Worm (Caenorhabditis elegans) whole organism, L4 larva: Measurements from ENCODE around the gene rbm-7.
A peak's percentile ranks its signal among the peaks of the same experiment; 100 is the strongest.

Source experiments
- F10B5.3 ChIP-seq: sonication (generic microtip); optimal IDR thresholded peaks from 2 replicates; lab custom pipeline; 2016; ENCODE audit warnings: mild to moderate bottlenecking, missing genetic modification characterization, missing compliant biosample characterization
- F37D6.2 ChIP-seq: sonication (generic microtip); optimal IDR thresholded peaks from 2 replicates; lab custom pipeline; 2016; ENCODE audit warnings: mild to moderate bottlenecking, missing genetic modification characterization, missing compliant biosample characterization
- F44E2.7 ChIP-seq: fragments of 200-800 bp; sonication (Bioruptor generic); IDR thresholded peaks from 2 replicates; pipeline ENCODE4 v2.1.2; 2022; ENCODE audit warnings: missing genetic modification characterization, missing compliant biosample characterization
- F49E8.2 ChIP-seq: sonication (generic microtip); optimal IDR thresholded peaks from 2 replicates; lab custom pipeline; 2016; ENCODE audit warnings: missing compliant biosample characterization, mild to moderate bottlenecking, missing genetic modification characterization, borderline replicate concordance
- T20F7.1 ChIP-seq: fragments of 200-800 bp; sonication (Bioruptor generic); optimal IDR thresholded peaks from 2 replicates; lab custom pipeline; 2018; ENCODE audit warnings: mild to moderate bottlenecking, missing genetic modification characterization, missing compliant biosample characterization
- T26A8.4 ChIP-seq: fragments of 200-800 bp; sonication (Bioruptor generic); IDR thresholded peaks from 2 replicates; pipeline ENCODE4 v1.3.6; 2022; ENCODE audit warnings: missing genetic modification characterization, missing compliant biosample characterization
- Y105C5A.15 ChIP-seq: fragments of 200-800 bp; sonication (Bioruptor generic); IDR thresholded peaks from 2 replicates; pipeline ENCODE4 v1.3.6; 2022; ENCODE audit warnings: missing genetic modification characterization, missing compliant biosample characterization
- Y5F2A.4 ChIP-seq: fragments of 200-800 bp; sonication (Bioruptor generic); optimal IDR thresholded peaks from 2 replicates; lab custom pipeline; 2018; ENCODE audit warnings: mild to moderate bottlenecking, missing genetic modification characterization, missing compliant biosample characterization
- ZK546.5 ChIP-seq, 2 experiments: sonication (generic microtip); optimal IDR thresholded peaks; 2 replicates each; lab custom pipeline; 2017; ENCODE audit warnings: missing biosample characterization in 2 of 2, missing genetic modification characterization in 2 of 2
- aha-1 ChIP-seq: fragments of 150-350 bp; peaks from one replicate; lab custom pipeline; 2014; ENCODE audit warnings: missing biosample characterization, missing genetic modification characterization
- ama-1 ChIP-seq: fragments of 150-350 bp; optimal IDR thresholded peaks from 2 replicates; lab custom pipeline; 2014; ENCODE audit warnings: inconsistent platforms, mixed read lengths
- attf-4 ChIP-seq: sonication (generic microtip); optimal IDR thresholded peaks from 3 replicates; lab custom pipeline; 2017; ENCODE audit warnings: missing biosample characterization, missing genetic modification characterization
- ceh-20 ChIP-seq: fragments of 200-800 bp; sonication (Bioruptor generic); IDR thresholded peaks from 2 replicates; pipeline ENCODE4 v1.3.6; 2022; ENCODE audit warnings: missing genetic modification reagents, missing genetic modification characterization, missing compliant biosample characterization
- ceh-44 ChIP-seq: fragments of 200-800 bp; sonication (Bioruptor generic); IDR thresholded peaks from 2 replicates; pipeline ENCODE4 v1.3.6; 2022; ENCODE audit warnings: missing genetic modification reagents, missing genetic modification characterization, missing compliant biosample characterization
- ceh-62 ChIP-seq: sonication (generic microtip); optimal IDR thresholded peaks from 2 replicates; lab custom pipeline; 2017; ENCODE audit warnings: missing biosample characterization, missing genetic modification characterization
- ces-1 ChIP-seq: fragments of 150-350 bp; sonication (generic microtip); optimal IDR thresholded peaks from 4 replicates; lab custom pipeline; 2014; ENCODE audit warnings: missing biosample characterization, missing genetic modification reagents, missing genetic modification characterization
- ctbp-1 ChIP-seq: fragments of 200-800 bp; sonication (Bioruptor generic); IDR thresholded peaks from 2 replicates; pipeline ENCODE4 v1.3.6; 2022; ENCODE audit warnings: missing genetic modification reagents, missing genetic modification characterization, missing compliant biosample characterization
- daf-12 ChIP-seq: fragments of 150-350 bp; optimal IDR thresholded peaks from 2 replicates; lab custom pipeline; 2014; ENCODE audit warnings: missing biosample characterization, missing genetic modification reagents, missing genetic modification characterization
- dmd-8 ChIP-seq: fragments of 200-800 bp; sonication (Bioruptor generic); IDR thresholded peaks from 2 replicates; pipeline ENCODE4 v1.3.6; 2022; ENCODE audit warnings: missing genetic modification characterization, missing compliant biosample characterization
- dmd-9 ChIP-seq: fragments of 200-800 bp; sonication (Bioruptor generic); IDR thresholded peaks from 2 replicates; pipeline ENCODE4 v1.3.6; 2022; ENCODE audit warnings: missing genetic modification reagents, missing genetic modification characterization, missing compliant biosample characterization
- dpl-1 ChIP-seq: fragments of 150-350 bp; optimal IDR thresholded peaks from 2 replicates; lab custom pipeline; 2014; ENCODE audit warnings: missing biosample characterization, missing genetic modification reagents, missing genetic modification characterization
- duxl-1 ChIP-seq: sonication (generic microtip); optimal IDR thresholded peaks from 2 replicates; lab custom pipeline; 2016; ENCODE audit warnings: mild to moderate bottlenecking, missing genetic modification characterization, moderate library complexity, missing compliant biosample characterization; ENCODE audit not compliant: poor library complexity
- dve-1 ChIP-seq: sonication (generic microtip); optimal IDR thresholded peaks from 2 replicates; lab custom pipeline; 2017; ENCODE audit warnings: antibody characterized with exemption, mild to moderate bottlenecking, missing genetic modification characterization, missing compliant biosample characterization; ENCODE audit not compliant: insufficient read depth
- fos-1 ChIP-seq: fragments of 150-350 bp; optimal IDR thresholded peaks from 2 replicates; lab custom pipeline; 2014; ENCODE audit warnings: missing biosample characterization, missing genetic modification characterization
- gei-8 ChIP-seq: fragments of 200-800 bp; sonication (Bioruptor generic); optimal IDR thresholded peaks from 2 replicates; lab custom pipeline; 2018; ENCODE audit warnings: mild to moderate bottlenecking, missing genetic modification characterization, missing compliant biosample characterization
- hlh-11 ChIP-seq: fragments of 200-800 bp; sonication (Bioruptor generic); optimal IDR thresholded peaks from 2 replicates; lab custom pipeline; 2018; ENCODE audit warnings: mild to moderate bottlenecking, missing genetic modification characterization, missing compliant biosample characterization
- hmg-1.1 ChIP-seq: fragments of 200-800 bp; sonication (Bioruptor generic); IDR thresholded peaks from 2 replicates; pipeline ENCODE4 v1.3.6; 2022; ENCODE audit warnings: missing genetic modification reagents, missing genetic modification characterization, missing compliant biosample characterization
- jun-1 ChIP-seq: fragments of 150-350 bp; optimal IDR thresholded peaks from 2 replicates; lab custom pipeline; 2014; ENCODE audit warnings: missing biosample characterization, missing genetic modification reagents, missing genetic modification characterization
- lin-15B ChIP-seq: fragments of 150-350 bp; sonication (generic microtip); optimal IDR thresholded peaks from 3 replicates; lab custom pipeline; 2014; ENCODE audit warnings: missing biosample characterization, missing genetic modification characterization
- lin-29 ChIP-seq: fragments of 200-800 bp; sonication (Bioruptor generic); IDR thresholded peaks from 2 replicates; pipeline ENCODE4 v1.3.6; 2022; ENCODE audit warnings: missing genetic modification reagents, missing genetic modification characterization, missing compliant biosample characterization
- lin-38 ChIP-seq: fragments of 200-800 bp; sonication (Bioruptor generic); IDR thresholded peaks from 2 replicates; pipeline ENCODE4 v1.3.6; 2022; ENCODE audit warnings: missing genetic modification reagents, missing genetic modification characterization, missing compliant biosample characterization
- lin-39 ChIP-seq: fragments of 150-350 bp; optimal IDR thresholded peaks from 2 replicates; lab custom pipeline; 2014; ENCODE audit warnings: missing biosample characterization, missing genetic modification reagents, missing genetic modification characterization
- madf-9 ChIP-seq: fragments of 200-800 bp; sonication (Bioruptor generic); conservative IDR thresholded peaks from 2 replicates; pipeline ENCODE4 v1.3.6; 2022; ENCODE audit warnings: missing genetic modification reagents, missing genetic modification characterization, missing compliant biosample characterization
- mdl-1 ChIP-seq, 2 experiments: fragments of 150-350 bp in 1 of 2; sonication (generic microtip) in 1 of 2; optimal IDR thresholded peaks; 2 replicates each; lab custom pipeline; 2014 to 2017; ENCODE audit warnings: missing biosample characterization in 2 of 2, missing genetic modification characterization in 2 of 2
- mep-1 ChIP-seq: fragments of 150-350 bp; sonication (generic microtip); optimal IDR thresholded peaks from 3 replicates; lab custom pipeline; 2014; ENCODE audit warnings: missing biosample characterization, missing genetic modification characterization
- nhr-102 ChIP-seq: sonication (generic microtip); optimal IDR thresholded peaks from 2 replicates; lab custom pipeline; 2016; ENCODE audit warnings: mild to moderate bottlenecking, missing genetic modification characterization, moderate library complexity, missing compliant biosample characterization
- nhr-41 ChIP-seq: fragments of 200-800 bp; sonication (Bioruptor generic); IDR thresholded peaks from 2 replicates; pipeline ENCODE4 v1.3.6; 2022; ENCODE audit warnings: missing genetic modification reagents, missing genetic modification characterization, missing compliant biosample characterization
- nhr-6 ChIP-seq: fragments of 150-350 bp; optimal IDR thresholded peaks from 2 replicates; lab custom pipeline; 2014; ENCODE audit warnings: missing biosample characterization, missing genetic modification characterization
- nhr-76 ChIP-seq: fragments of 150-350 bp; optimal IDR thresholded peaks from 2 replicates; lab custom pipeline; 2014; ENCODE audit warnings: missing biosample characterization, missing genetic modification characterization
- php-3 ChIP-seq: fragments of 200-800 bp; sonication (Bioruptor generic); IDR thresholded peaks from 2 replicates; pipeline ENCODE4 v1.3.6; 2022; ENCODE audit warnings: missing genetic modification reagents, missing genetic modification characterization, missing compliant biosample characterization
- pqm-1 ChIP-seq: sonication (generic microtip); optimal IDR thresholded peaks from 2 replicates; lab custom pipeline; 2017; ENCODE audit warnings: missing biosample characterization, missing genetic modification characterization
- saeg-2 ChIP-seq: fragments of 200-800 bp; sonication (Bioruptor generic); IDR thresholded peaks from 2 replicates; pipeline ENCODE4 v1.3.6; 2022; ENCODE audit warnings: missing genetic modification reagents, missing genetic modification characterization, missing compliant biosample characterization
- skn-1 ChIP-seq: fragments of 150-350 bp; optimal IDR thresholded peaks from 2 replicates; lab custom pipeline; 2014; ENCODE audit warnings: missing biosample characterization, missing genetic modification characterization
- snpc-1.2 ChIP-seq: fragments of 200-800 bp; sonication (Bioruptor generic); IDR thresholded peaks from 2 replicates; pipeline ENCODE4 v1.3.6; 2022; ENCODE audit warnings: missing genetic modification reagents, missing genetic modification characterization, missing compliant biosample characterization
- snpc-4 ChIP-seq: fragments of 150-350 bp; optimal IDR thresholded peaks from 2 replicates; lab custom pipeline; 2014; ENCODE audit warnings: missing biosample characterization, missing genetic modification characterization
- spr-1 ChIP-seq: sonication (generic microtip); optimal IDR thresholded peaks from 2 replicates; lab custom pipeline; 2016; ENCODE audit warnings: mild to moderate bottlenecking, missing genetic modification characterization, missing compliant biosample characterization
- tag-97 ChIP-seq: fragments of 200-800 bp; sonication (Bioruptor generic); IDR thresholded peaks from 2 replicates; pipeline ENCODE4 v1.3.6; 2022; ENCODE audit warnings: missing genetic modification characterization, missing compliant biosample characterization
- unc-130 ChIP-seq: sonication (generic microtip); optimal IDR thresholded peaks from 2 replicates; lab custom pipeline; 2016; ENCODE audit warnings: missing genetic modification reagents, missing genetic modification characterization, missing compliant biosample characterization
- zfp-2 ChIP-seq: sonication (generic microtip); optimal IDR thresholded peaks from 2 replicates; lab custom pipeline; 2016; ENCODE audit warnings: mild to moderate bottlenecking, missing genetic modification characterization, missing compliant biosample characterization
- zip-11 ChIP-seq: fragments of 200-800 bp; sonication (Bioruptor generic); IDR thresholded peaks from 2 replicates; pipeline ENCODE4 v1.3.6; 2022; ENCODE audit warnings: missing genetic modification characterization, missing compliant biosample characterization
- zip-2 ChIP-seq: fragments of 150-350 bp; optimal IDR thresholded peaks from 2 replicates; lab custom pipeline; 2014; ENCODE audit warnings: missing biosample characterization, missing genetic modification characterization

rbm-7 gene

ce11 chrIII:12907218-12907617, 24.4 kb downstream of the rbm-7 start:
- TF ChIP-seq skn-1 (tag; lab: Kevin White, UChicago): no peak
- TF ChIP-seq, all 104 proteins: peak for 0

ce11 chrIII:12906611-12907037, 25.0 kb downstream of the rbm-7 start:
- TF ChIP-seq F10B5.3 (tag; lab: Kevin White, UChicago) (peak; percentile 11), fos-1 (tag; lab: Kevin White, UChicago) (no peak), dpl-1 (GFP tag; lab: Kevin White, UChicago) (no peak), ceh-44 (no peak), ces-1 (GFP tag; lab: Kevin White, UChicago) (no peak), mep-1 (tag; lab: Kevin White, UChicago) (peak; percentile 64), daf-12 (tag; lab: Kevin White, UChicago) (no peak), ama-1 (lab: Kevin White, UChicago) (peak; percentile 91), mdl-1 (tag; optimal IDR thresholded peaks at IDR 0.05; lab: Kevin White, UChicago) (no peak), T20F7.1 (GFP tag; lab: Kevin White, UChicago) (no peak), skn-1 (tag; lab: Kevin White, UChicago) (no peak), lin-38 (peak; percentile 72), attf-4 (tag; lab: Kevin White, UChicago) (no peak), ceh-62 (tag; lab: Kevin White, UChicago) (no peak), nhr-41 (GFP tag; lab: Robert Waterston, UW) (no peak), lin-29 (GFP tag; lab: Robert Waterston, UW) (no peak), nhr-102 (tag; lab: Kevin White, UChicago) (peak; percentile 78), snpc-1.2 (GFP tag; lab: Robert Waterston, UW) (peak; percentile 71; the same call in 1 of the 2 replicates), nhr-76 (tag; lab: Kevin White, UChicago) (no peak), Y5F2A.4 (GFP tag; lab: Kevin White, UChicago) (peak; percentile 20), dve-1 (peak; percentile 34), hlh-11 (tag; lab: Kevin White, UChicago) (peak; percentile 8), aha-1 (tag; lab: Kevin White, UChicago) (peak; percentile 85), unc-130 (GFP tag; lab: Kevin White, UChicago) (no peak), lin-39 (tag; lab: Kevin White, UChicago) (no peak), dmd-9 (GFP tag; lab: Robert Waterston, UW) (no peak), pqm-1 (tag; lab: Kevin White, UChicago) (no peak), spr-1 (peak; percentile 64), hmg-1.1 (GFP tag; lab: Robert Waterston, UW) (0 out of 2 replicates have a peak, but pooled peaks have one; percentile 10), gei-8 (GFP tag; lab: Kevin White, UChicago) (no peak), saeg-2 (GFP tag; lab: Robert Waterston, UW) (no peak), php-3 (GFP tag; lab: Robert Waterston, UW) (0 out of 2 replicates have a peak, but pooled peaks have one; percentile 34), F49E8.2 (tag; lab: Kevin White, UChicago) (peak; percentile 26), zip-11 (GFP tag; lab: Robert Waterston, UW) (no peak), F37D6.2 (tag; lab: Kevin White, UChicago) (no peak), snpc-4 (tag; lab: Kevin White, UChicago) (no peak), dmd-8 (GFP tag; lab: Robert Waterston, UW) (no peak), duxl-1 (tag; lab: Kevin White, UChicago) (peak; percentile 66), nhr-6 (tag; lab: Kevin White, UChicago) (no peak), jun-1 (tag; lab: Kevin White, UChicago) (no peak), zfp-2 (tag; lab: Kevin White, UChicago) (no peak), ceh-20 (GFP tag; lab: Robert Waterston, UW) (no peak), zip-2 (tag; lab: Kevin White, UChicago) (peak; percentile 1), tag-97 (GFP tag; lab: Robert Waterston, UW) (no peak), madf-9 (no peak), F44E2.7 (GFP tag; lab: Robert Waterston, UW) (no peak), ZK546.5 (tag; optimal IDR thresholded peaks at IDR 0.05; lab: Kevin White, UChicago) (no peak), ctbp-1 (GFP tag; lab: Robert Waterston, UW) (0 out of 2 replicates have a peak, but pooled peaks have one; percentile 34), T26A8.4 (GFP tag; lab: Robert Waterston, UW) (peak; percentile 73), lin-15B (tag; lab: Kevin White, UChicago) (no peak), Y105C5A.15 (GFP tag; lab: Robert Waterston, UW) (no peak)
